Worm (Caenorhabditis elegans): ENCODE measurements around the gene Y24D9A.7.

DNA sequence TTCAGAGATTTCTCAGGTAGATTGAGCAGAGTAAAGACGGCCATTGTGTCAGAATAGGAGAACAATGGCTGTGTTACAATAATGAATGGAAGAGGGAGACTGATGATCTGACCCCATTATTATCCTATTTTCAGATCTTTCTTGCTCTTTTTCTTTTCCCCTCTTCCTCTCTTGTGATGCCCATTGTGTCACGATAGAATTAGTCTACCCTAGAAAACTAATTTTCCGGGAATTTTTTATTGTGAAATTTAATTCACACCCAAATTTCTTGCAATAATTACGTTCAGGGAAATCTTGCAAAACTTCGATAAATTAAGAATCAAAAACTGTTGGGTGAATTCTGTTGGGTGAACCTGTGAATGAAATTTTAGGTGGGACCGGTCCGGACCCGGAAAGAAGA is 36.1 kb upstream of the Y24D9A.7 start, which contains the start of gene fbxb-75:
- TF ChIP-seq B0019.2 (GFP tag; conservative IDR thresholded peaks at IDR 0.05) (no peak), athp-1 (tag; optimal IDR thresholded peaks at IDR 0.05) (no peak), F33H1.4 (GFP tag; IDR thresholded peaks at IDR 0.05) (no peak)

All from whole organism, young adult.